ENCODE assay signal across 4 worm cellular contexts in genomic region chrX:2583135-2583683, ce11.
TF ChIP-seq lines count a peak whose summit lies in the region.

No protein-coding gene starts in this region.

TF ChIP-seq in whole organism, L2 larva, 48 proteins besides CTCF, POLR2A, EP300 and RAD21:
- TF ChIP-seq sma-3 (GFP tag; optimal IDR thresholded peaks at IDR 0.05; lab: Kevin White, UChicago): no peak
- TF ChIP-seq gmeb-1 (tag; optimal IDR thresholded peaks at IDR 0.05; lab: Kevin White, UChicago): no peak
- no peak for TF ChIP-seq ama-1 (optimal IDR thresholded peaks at IDR 0.05; lab: Kevin White, UChicago)
- no peak for TF ChIP-seq aly-2 (tag; optimal IDR thresholded peaks at IDR 0.05; lab: Kevin White, UChicago)
- TF ChIP-seq lin-11 (tag; optimal IDR thresholded peaks at IDR 0.05; lab: Kevin White, UChicago): no peak
- no peak for TF ChIP-seq sem-4 (tag; optimal IDR thresholded peaks at IDR 0.05; lab: Kevin White, UChicago)
- TF ChIP-seq nhr-25 (tag; optimal IDR thresholded peaks at IDR 0.05; lab: Kevin White, UChicago): peak; percentile 24

TF ChIP-seq in whole organism, L4 larva, 104 proteins besides CTCF, POLR2A, EP300 and RAD21:
- no peak for TF ChIP-seq nhr-41 (GFP tag; IDR thresholded peaks at IDR 0.05; lab: Robert Waterston, UW)
- no peak for TF ChIP-seq jun-1 (tag; optimal IDR thresholded peaks at IDR 0.05; lab: Kevin White, UChicago)
- TF ChIP-seq madf-5 (GFP tag; IDR thresholded peaks at IDR 0.05; lab: Robert Waterston, UW): no peak
- no peak for TF ChIP-seq spr-1 (tag; optimal IDR thresholded peaks at IDR 0.05; lab: Kevin White, UChicago)
- TF ChIP-seq snpc-1.2 (GFP tag; IDR thresholded peaks at IDR 0.05; lab: Robert Waterston, UW): no peak
- peak; percentile 24 for TF ChIP-seq aha-1 (tag; lab: Kevin White, UChicago)
- no peak for TF ChIP-seq mes-2 (tag; optimal IDR thresholded peaks at IDR 0.05; lab: Kevin White, UChicago; ENCODE audit: poor library complexity, severe bottlenecking)
- TF ChIP-seq madf-9 (GFP tag; conservative IDR thresholded peaks at IDR 0.05; lab: Robert Waterston, UW): no peak
- no peak for TF ChIP-seq hif-1 (tag; optimal IDR thresholded peaks at IDR 0.05; lab: Kevin White, UChicago)
- TF ChIP-seq nhr-111 (GFP tag; optimal IDR thresholded peaks at IDR 0.05; lab: Kevin White, UChicago): no peak
- TF ChIP-seq hlh-11 (tag; optimal IDR thresholded peaks at IDR 0.05; lab: Kevin White, UChicago): no peak
- TF ChIP-seq saeg-2 (GFP tag; IDR thresholded peaks at IDR 0.05; lab: Robert Waterston, UW): no peak
- no peak for TF ChIP-seq tag-97 (GFP tag; IDR thresholded peaks at IDR 0.05; lab: Robert Waterston, UW)
- no peak for TF ChIP-seq skn-1 (tag; optimal IDR thresholded peaks at IDR 0.05; lab: Kevin White, UChicago)
- TF ChIP-seq set-16 (GFP tag; IDR thresholded peaks at IDR 0.05; lab: Robert Waterston, UW): peak; percentile 60
- TF ChIP-seq duxl-1 (tag; optimal IDR thresholded peaks at IDR 0.05; lab: Kevin White, UChicago; ENCODE audit: poor library complexity): no peak
- TF ChIP-seq daf-8 (GFP tag; IDR thresholded peaks at IDR 0.05; lab: Robert Waterston, UW): no peak
- TF ChIP-seq ctbp-1 (GFP tag; IDR thresholded peaks at IDR 0.05; lab: Robert Waterston, UW): no peak
- no peak for TF ChIP-seq pqm-1 (tag; optimal IDR thresholded peaks at IDR 0.05; lab: Kevin White, UChicago)
- no peak for TF ChIP-seq F37D6.2 (tag; optimal IDR thresholded peaks at IDR 0.05; lab: Kevin White, UChicago)
- TF ChIP-seq dmd-6 (GFP tag; IDR thresholded peaks at IDR 0.05; lab: Robert Waterston, UW): no peak
- TF ChIP-seq nhr-11 (tag; optimal IDR thresholded peaks at IDR 0.05; lab: Kevin White, UChicago): no peak
- peak; percentile 67 for TF ChIP-seq hlh-30 (tag; optimal IDR thresholded peaks at IDR 0.05; lab: Kevin White, UChicago; ENCODE audit: insufficient read depth)
- TF ChIP-seq Y48G9A.11 (GFP tag; IDR thresholded peaks at IDR 0.05; lab: Robert Waterston, UW): 0 out of 2 replicates have a peak, but pooled peaks have one; percentile 12
- no peak for TF ChIP-seq lin-38 (GFP tag; IDR thresholded peaks at IDR 0.05; lab: Robert Waterston, UW)
- peak; percentile 32 for TF ChIP-seq mxl-3 (GFP tag; optimal IDR thresholded peaks at IDR 0.05; lab: Kevin White, UChicago)
- TF ChIP-seq ceh-44 (GFP tag; IDR thresholded peaks at IDR 0.05; lab: Robert Waterston, UW): 0 out of 2 replicates have a peak, but pooled peaks have one; percentile 6

TF ChIP-seq in whole organism, late embryonic, 69 proteins besides CTCF, POLR2A, EP300 and RAD21:
- TF ChIP-seq syd-9 (tag; optimal IDR thresholded peaks at IDR 0.05; lab: Kevin White, UChicago) (no peak), dmd-4 (tag; optimal IDR thresholded peaks at IDR 0.05; lab: Kevin White, UChicago; ENCODE audit: borderline replicate concordance) (no peak), fkh-6 (tag; optimal IDR thresholded peaks at IDR 0.05; lab: Kevin White, UChicago) (no peak), ceh-24 (tag; optimal IDR thresholded peaks at IDR 0.05; lab: Kevin White, UChicago) (no peak), C08G9.2 (tag; optimal IDR thresholded peaks at IDR 0.05; lab: Kevin White, UChicago) (no peak), K02D7.2 (tag; optimal IDR thresholded peaks at IDR 0.05; lab: Kevin White, UChicago) (no peak), ceh-48 (tag; optimal IDR thresholded peaks at IDR 0.05; lab: Kevin White, UChicago) (no peak), sox-4 (tag; optimal IDR thresholded peaks at IDR 0.05; lab: Kevin White, UChicago) (no peak), ceh-30 (tag; optimal IDR thresholded peaks at IDR 0.05; lab: Kevin White, UChicago) (no peak), hlh-30 (tag; optimal IDR thresholded peaks at IDR 0.05; lab: Kevin White, UChicago; ENCODE audit: insufficient read depth) (peak; percentile 63), ahr-1 (tag; optimal IDR thresholded peaks at IDR 0.05; lab: Kevin White, UChicago) (no peak), unc-3 (GFP tag; conservative IDR thresholded peaks at IDR 0.05; lab: Robert Waterston, UW) (no peak), unc-3 (tag; optimal IDR thresholded peaks at IDR 0.05; lab: Kevin White, UChicago) (no peak), rnt-1 (tag; optimal IDR thresholded peaks at IDR 0.05; lab: Kevin White, UChicago) (no peak), hlh-6 (tag; optimal IDR thresholded peaks at IDR 0.05; lab: Kevin White, UChicago) (no peak), ama-1 (optimal IDR thresholded peaks at IDR 0.05; lab: Kevin White, UChicago) (no peak), pag-3 (tag; optimal IDR thresholded peaks at IDR 0.05; lab: Kevin White, UChicago; ENCODE audit: borderline replicate concordance) (no peak), ztf-16 (tag; optimal IDR thresholded peaks at IDR 0.05; lab: Kevin White, UChicago) (no peak), ceh-31 (tag; optimal IDR thresholded peaks at IDR 0.05; lab: Kevin White, UChicago) (peak; percentile 15), Y22D7AL.16 (tag; optimal IDR thresholded peaks at IDR 0.05; lab: Kevin White, UChicago) (no peak), lin-11 (tag; optimal IDR thresholded peaks at IDR 0.05; lab: Kevin White, UChicago) (no peak), ref-2 (tag; optimal IDR thresholded peaks at IDR 0.05; lab: Kevin White, UChicago) (no peak), pat-9 (tag; optimal IDR thresholded peaks at IDR 0.05; lab: Kevin White, UChicago) (no peak), tbx-2 (tag; optimal IDR thresholded peaks at IDR 0.05; lab: Kevin White, UChicago) (peak; percentile 16), nhr-232 (tag; optimal IDR thresholded peaks at IDR 0.05; lab: Kevin White, UChicago) (no peak), hlh-13 (GFP tag; optimal IDR thresholded peaks at IDR 0.05; lab: Kevin White, UChicago) (no peak)

TF ChIP-seq in whole organism, mixed stage, embryonic, 35 proteins besides CTCF, POLR2A, EP300 and RAD21:
- peak; percentile 71 for TF ChIP-seq mls-2 (tag; optimal IDR thresholded peaks at IDR 0.05; lab: Kevin White, UChicago)
- TF ChIP-seq blmp-1 (tag; optimal IDR thresholded peaks at IDR 0.05; lab: Kevin White, UChicago): no peak
- peak; percentile 96 for TF ChIP-seq ham-2 (GFP tag; optimal IDR thresholded peaks at IDR 0.05; lab: Kevin White, UChicago)
- TF ChIP-seq unc-39 (tag; optimal IDR thresholded peaks at IDR 0.05; lab: Kevin White, UChicago): no peak
- no peak for TF ChIP-seq nhr-12 (tag; optimal IDR thresholded peaks at IDR 0.05; lab: Kevin White, UChicago)
- no peak for TF ChIP-seq unc-62 (GFP tag; optimal IDR thresholded peaks at IDR 0.05; lab: Kevin White, UChicago)
- TF ChIP-seq ces-1 (GFP tag; optimal IDR thresholded peaks at IDR 0.05; lab: Kevin White, UChicago): no peak
- peak; percentile 59 for TF ChIP-seq sptf-1 (tag; optimal IDR thresholded peaks at IDR 0.05; lab: Kevin White, UChicago)
- no peak for TF ChIP-seq elt-3 (tag; optimal IDR thresholded peaks at IDR 0.05; lab: Kevin White, UChicago)
- TF ChIP-seq flh-1 (GFP tag; optimal IDR thresholded peaks at IDR 0.05; lab: Kevin White, UChicago): no peak
- TF ChIP-seq sem-2 (GFP tag; optimal IDR thresholded peaks at IDR 0.05; lab: Kevin White, UChicago): no peak
- no peak for TF ChIP-seq ceh-83 (GFP tag; optimal IDR thresholded peaks at IDR 0.05; lab: Kevin White, UChicago)
- TF ChIP-seq drap-1 (GFP tag; optimal IDR thresholded peaks at IDR 0.05; lab: Kevin White, UChicago): no peak
- no peak for TF ChIP-seq tbx-8 (GFP tag; optimal IDR thresholded peaks at IDR 0.05; lab: Kevin White, UChicago)
- TF ChIP-seq ceh-43 (GFP tag; optimal IDR thresholded peaks at IDR 0.05; lab: Kevin White, UChicago): no peak
- TF ChIP-seq elt-1 (tag; optimal IDR thresholded peaks at IDR 0.05; lab: Kevin White, UChicago; ENCODE audit: borderline replicate concordance, insufficient read depth): no peak
- TF ChIP-seq ceh-39 (tag; optimal IDR thresholded peaks at IDR 0.05; lab: Kevin White, UChicago): no peak
- TF ChIP-seq snpc-4 (tag; optimal IDR thresholded peaks at IDR 0.05; lab: Kevin White, UChicago): no peak
- TF ChIP-seq pha-4 (tag; optimal IDR thresholded peaks at IDR 0.05; lab: Kevin White, UChicago): no peak
- no peak for TF ChIP-seq bed-3 (GFP tag; optimal IDR thresholded peaks at IDR 0.05; lab: Kevin White, UChicago)
- TF ChIP-seq mab-5 (tag; optimal IDR thresholded peaks at IDR 0.05; lab: Kevin White, UChicago): no peak
- TF ChIP-seq nhr-28 (tag; optimal IDR thresholded peaks at IDR 0.05; lab: Kevin White, UChicago): no peak
- TF ChIP-seq lin-13 (tag; optimal IDR thresholded peaks at IDR 0.05; lab: Kevin White, UChicago): no peak
- no peak for TF ChIP-seq lsy-2 (tag; optimal IDR thresholded peaks at IDR 0.05; lab: Kevin White, UChicago)
- TF ChIP-seq nhr-76 (tag; optimal IDR thresholded peaks at IDR 0.05; lab: Kevin White, UChicago): no peak
- no peak for TF ChIP-seq zip-8 (tag; optimal IDR thresholded peaks at IDR 0.05; lab: Kevin White, UChicago)
- no peak for TF ChIP-seq lin-32 (GFP tag; optimal IDR thresholded peaks at IDR 0.05; lab: Kevin White, UChicago)
- TF ChIP-seq unc-120 (tag; optimal IDR thresholded peaks at IDR 0.05; lab: Kevin White, UChicago; ENCODE audit: poor library complexity, severe bottlenecking): no peak
- TF ChIP-seq M03D4.4 (tag; optimal IDR thresholded peaks at IDR 0.05; lab: Kevin White, UChicago): peak; percentile 4
- peak; percentile 49 for TF ChIP-seq cnd-1 (tag; optimal IDR thresholded peaks at IDR 0.05; lab: Kevin White, UChicago)
- TF ChIP-seq nhr-2 (tag; optimal IDR thresholded peaks at IDR 0.05; lab: Kevin White, UChicago): peak; percentile 61
- no peak for TF ChIP-seq mep-1 (tag; optimal IDR thresholded peaks at IDR 0.05; lab: Kevin White, UChicago)
- no peak for TF ChIP-seq nhr-237 (tag; optimal IDR thresholded peaks at IDR 0.05; lab: Kevin White, UChicago)
